Worm (Caenorhabditis elegans): ENCODE measurements around the gene imp-2.

imp-2 gene

DNA sequence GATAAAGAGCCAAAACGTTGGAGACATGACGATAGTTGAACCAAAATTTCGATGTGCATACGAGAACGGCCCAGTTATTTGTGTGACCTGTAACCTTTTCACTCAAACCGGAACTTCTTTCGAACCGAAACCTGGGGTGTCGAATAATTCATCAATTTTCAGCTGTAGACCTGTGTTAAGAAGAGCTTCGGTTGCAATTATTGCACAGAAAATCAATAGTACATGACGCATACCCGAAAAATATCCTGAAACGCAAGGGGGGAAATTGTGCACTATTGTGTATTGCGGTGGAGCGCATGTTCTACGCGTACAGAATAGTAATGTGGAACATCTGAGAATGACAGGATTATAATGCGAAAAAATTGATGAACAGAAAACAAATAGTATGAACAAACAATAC, 8.9 kb downstream of the imp-2 start, which contains the start of gene pigk-1 (continued):
- TF ChIP-seq unc-130 (tag; optimal IDR thresholded peaks at IDR 0.05), result no peak
- no peak for TF ChIP-seq nhr-11 (tag; optimal IDR thresholded peaks at IDR 0.05)
- TF ChIP-seq lin-35 (GFP tag; optimal IDR thresholded peaks at IDR 0.05), result no peak
- TF ChIP-seq nhr-71 (tag; optimal IDR thresholded peaks at IDR 0.05), result peak; percentile 12
- no peak for TF ChIP-seq isw-1 (GFP tag; IDR thresholded peaks at IDR 0.05)

ce11 chrIV:11105724-11106123, 13.0 kb downstream of the imp-2 start, which contains the start of gene srlf-24:
Gene srlf-24 (minus strand): TSS chrIV:11105824.
- TF ChIP-seq efl-1 (optimal IDR thresholded peaks at IDR 0.05), result no peak
- TF ChIP-seq efl-1 (GFP tag; optimal IDR thresholded peaks at IDR 0.05 in 1 of 2), result peak in 1 of 2 experiments; percentile 51
- TF ChIP-seq nhr-77 (tag; optimal IDR thresholded peaks at IDR 0.05), result no peak

ce11 chrIV:11103501-11103900, 15.2 kb downstream of the imp-2 start:
- TF ChIP-seq sox-4 (tag; optimal IDR thresholded peaks at IDR 0.05) (no peak), nhr-85 (tag) (peak; percentile 61)

ce11 chrIV:11102608-11103007, 16.1 kb downstream of the imp-2 start, which contains the start of gene srlf-17:
Gene srlf-17 (minus strand): TSS chrIV:11102708.
- TF ChIP-seq ztf-11 (tag; optimal IDR thresholded peaks at IDR 0.05) (no peak), ceh-63 (GFP tag; optimal IDR thresholded peaks at IDR 0.05) (no peak), mab-9 (GFP tag; IDR thresholded peaks at IDR 0.05) (no peak), C04F5.9 (tag; optimal IDR thresholded peaks at IDR 0.05) (no peak), sptf-1 (tag; optimal IDR thresholded peaks at IDR 0.05) (no peak), nhr-76 (tag; optimal IDR thresholded peaks at IDR 0.05) (no peak), ztf-4 (tag; optimal IDR thresholded peaks at IDR 0.05) (no peak), fkh-8 (tag; optimal IDR thresholded peaks at IDR 0.05) (no peak)

- TF ChIP-seq fkh-4 (tag; optimal IDR thresholded peaks at IDR 0.05; ENCODE audit: borderline replicate concordance) (no peak), grh-1 (GFP tag; IDR thresholded peaks at IDR 0.05) (no peak), unc-130 (tag; optimal IDR thresholded peaks at IDR 0.05) (no peak), Y116A8C.19 (tag; optimal IDR thresholded peaks at IDR 0.05; ENCODE audit: borderline replicate concordance) (no peak), lin-14 (GFP tag; optimal IDR thresholded peaks at IDR 0.05) (no peak), ztf-11 (tag; optimal IDR thresholded peaks at IDR 0.05) (no peak), unc-30 (tag; optimal IDR thresholded peaks at IDR 0.05) (no peak)
These were observed 17.3 kb downstream of the imp-2 start, which contains the start of gene srlf-18 for ce11 chrIV:11101383-11101782. Gene srlf-18 (minus strand): TSS chrIV:11101483.

- TF ChIP-seq fos-1 (tag; optimal IDR thresholded peaks at IDR 0.05) (no peak), F16B12.6 (tag; optimal IDR thresholded peaks at IDR 0.05) (no peak), rnt-1 (tag; optimal IDR thresholded peaks at IDR 0.05) (no peak)
These were observed 18.4 kb downstream of the imp-2 start, which contains the start of gene str-3 for ce11 chrIV:11100271-11100670. Gene str-3 (minus strand): TSS chrIV:11100371.

ce11 chrIV:11097795-11098194, 20.9 kb downstream of the imp-2 start, which contains the start of gene M7.12:
Gene M7.12 (minus strand): TSS chrIV:11097982.
- TF ChIP-seq nhr-19 (GFP tag; conservative IDR thresholded peaks at IDR 0.05) (peak; percentile 53), fkh-8 (tag; optimal IDR thresholded peaks at IDR 0.05) (peak; percentile 48), rnt-1 (tag; optimal IDR thresholded peaks at IDR 0.05) (peak; percentile 41), mep-1 (tag; optimal IDR thresholded peaks at IDR 0.05) (peak; percentile 10), dsc-1 (tag; optimal IDR thresholded peaks at IDR 0.05) (peak; percentile 54), ceh-82 (tag; optimal IDR thresholded peaks at IDR 0.05) (peak in 1 of 3 experiments; percentile 7), sup-37 (GFP tag; optimal IDR thresholded peaks at IDR 0.05) (no peak), unc-130 (tag; optimal IDR thresholded peaks at IDR 0.05) (no peak), nhr-47 (tag; optimal IDR thresholded peaks at IDR 0.05) (peak; percentile 34), Y116A8C.19 (tag; optimal IDR thresholded peaks at IDR 0.05; ENCODE audit: borderline replicate concordance) (no peak), swsn-7 (tag; optimal IDR thresholded peaks at IDR 0.05) (peak; percentile 20), lsy-2 (tag; optimal IDR thresholded peaks at IDR 0.05) (peak in 1 of 2 experiments; percentile 12), lir-3 (tag; optimal IDR thresholded peaks at IDR 0.05; ENCODE audit: poor library complexity) (no peak), nhr-71 (tag; optimal IDR thresholded peaks at IDR 0.05) (peak; percentile 69), nhr-20 (tag; optimal IDR thresholded peaks at IDR 0.05) (peak; percentile 47), snu-23 (GFP tag; optimal IDR thresholded peaks at IDR 0.05) (peak; percentile 37), xbp-1 (tag; optimal IDR thresholded peaks at IDR 0.05) (peak; percentile 1), lin-14 (GFP tag; optimal IDR thresholded peaks at IDR 0.05) (peak; percentile 63)
